Fruit fly (Drosophila melanogaster): ENCODE measurements around the gene Ldh.

DNA sequence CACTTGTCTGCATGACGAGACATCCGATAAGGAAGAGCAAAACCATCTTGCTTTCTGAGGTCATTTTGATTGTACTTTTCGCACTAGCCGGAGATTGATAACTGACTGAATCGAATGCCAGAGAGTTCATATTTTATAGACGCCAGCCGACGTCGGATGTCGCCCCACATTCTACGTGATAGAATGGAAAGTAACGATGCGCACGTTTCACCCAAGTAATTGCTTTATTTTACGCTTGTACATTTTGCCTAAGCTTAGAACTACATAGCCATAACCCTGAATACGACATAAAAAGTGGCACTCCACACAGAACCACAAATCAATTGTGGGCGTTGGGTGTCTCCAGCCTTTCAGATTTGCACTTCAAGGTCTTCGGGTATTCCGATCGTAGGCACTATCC, 30.2 kb downstream of the Ldh start, which contains the start of gene CG13299:
- TF ChIP-seq Mnt (GFP tag; optimal IDR thresholded peaks at IDR 0.05) (no peak), cic (GFP tag; optimal IDR thresholded peaks at IDR 0.05) (no peak), bab1 (GFP tag; optimal IDR thresholded peaks at IDR 0.05) (no peak), CG33017 (tag; optimal IDR thresholded peaks at IDR 0.05) (no peak), CG7101 (tag; optimal IDR thresholded peaks at IDR 0.05) (no peak), kay (GFP tag; ENCODE audit: borderline replicate concordance) (no peak)

Data from whole organism, adult.